Worm (Caenorhabditis elegans) whole organism, L2 larva: ENCODE results near the gene F33A8.7.

ENCODE experiments used
- ceh-16 ChIP-seq: fragments of 150-350 bp; optimal IDR thresholded peaks from 2 replicates; lab custom pipeline; 2014; ENCODE audit warnings: missing biosample characterization, missing genetic modification characterization
- elt-3 ChIP-seq: sonication (generic microtip); optimal IDR thresholded peaks from 2 replicates; lab custom pipeline; 2017; ENCODE audit warnings: missing biosample characterization, missing genetic modification characterization
- lin-13 ChIP-seq: fragments of 150-350 bp; optimal IDR thresholded peaks from 2 replicates; lab custom pipeline; 2014; ENCODE audit warnings: missing biosample characterization, missing genetic modification reagents, missing genetic modification characterization
- mdl-1 ChIP-seq, 2 experiments: fragments of 150-350 bp in 1 of 2; sonication (generic microtip) in 1 of 2; optimal IDR thresholded peaks; 2 replicates each; lab custom pipeline; 2017; ENCODE audit warnings: missing biosample characterization in 2 of 2, missing genetic modification characterization in 2 of 2
- nhr-11 ChIP-seq: fragments of 150-350 bp; optimal IDR thresholded peaks from 2 replicates; lab custom pipeline; 2014; ENCODE audit warnings: missing biosample characterization, missing genetic modification characterization
- nhr-12 ChIP-seq: fragments of 150-350 bp; optimal IDR thresholded peaks from 2 replicates; lab custom pipeline; 2014; ENCODE audit warnings: missing biosample characterization, missing genetic modification characterization
- nhr-25 ChIP-seq: fragments of 150-350 bp; sonication (generic microtip); optimal IDR thresholded peaks from 3 replicates; lab custom pipeline; 2014; ENCODE audit warnings: missing biosample characterization, missing genetic modification characterization
- snpc-4 ChIP-seq: fragments of 150-350 bp; optimal IDR thresholded peaks from 2 replicates; lab custom pipeline; 2014; ENCODE audit warnings: missing biosample characterization, missing genetic modification characterization
- unc-39 ChIP-seq: fragments of 150-350 bp; optimal IDR thresholded peaks from 2 replicates; lab custom pipeline; 2014; ENCODE audit warnings: missing biosample characterization, missing genetic modification characterization
- ztf-11 ChIP-seq: sonication (generic microtip); optimal IDR thresholded peaks from 2 replicates; lab custom pipeline; 2017; ENCODE audit warnings: missing biosample characterization, missing genetic modification characterization
- ztf-4 ChIP-seq: fragments of 150-350 bp; optimal IDR thresholded peaks from 2 replicates; lab custom pipeline; 2014; ENCODE audit warnings: missing biosample characterization, missing genetic modification characterization

ce11 chrII:11052526-11052925, 27.1 kb upstream of the F33A8.7 start:
- TF ChIP-seq nhr-12 (no peak), lin-13 (no peak), mdl-1 (tag; optimal IDR thresholded peaks at IDR 0.05; lab: Kevin White, UChicago) (no peak), nhr-11 (tag; lab: Kevin White, UChicago) (no peak), ztf-4 (no peak), ceh-16 (tag; lab: Kevin White, UChicago) (no peak), snpc-4 (no peak), unc-39 (tag; lab: Kevin White, UChicago) (no peak), elt-3 (tag; lab: Kevin White, UChicago) (no peak), ztf-11 (tag; lab: Kevin White, UChicago) (no peak), nhr-25 (no peak)
